Worm (Caenorhabditis elegans) whole organism, mixed stage, embryonic: ENCODE results near the gene K06A9.1.
A peak's percentile ranks its signal among the peaks of the same experiment; 100 is the strongest.

Source experiments
- M03D4.4 ChIP-seq: sonication (generic microtip); optimal IDR thresholded peaks from 2 replicates; lab custom pipeline; 2017; ENCODE audit warnings: mild to moderate bottlenecking, missing genetic modification characterization, missing compliant biosample characterization
- bed-3 ChIP-seq: fragments of 200-800 bp; sonication (Bioruptor generic); optimal IDR thresholded peaks from 3 replicates; lab custom pipeline; 2018; ENCODE audit warnings: mild to moderate bottlenecking, missing genetic modification characterization, moderate library complexity, missing compliant biosample characterization
- blmp-1 ChIP-seq: fragments of 150-350 bp; optimal IDR thresholded peaks from 2 replicates; lab custom pipeline; 2014; ENCODE audit warnings: missing biosample characterization, missing genetic modification characterization
- ceh-39 ChIP-seq: fragments of 150-350 bp; optimal IDR thresholded peaks from 2 replicates; lab custom pipeline; 2014; ENCODE audit warnings: missing biosample characterization, missing genetic modification characterization
- ceh-83 ChIP-seq: fragments of 200-800 bp; sonication (Bioruptor generic); optimal IDR thresholded peaks from 2 replicates; lab custom pipeline; 2018; ENCODE audit warnings: mild to moderate bottlenecking, missing genetic modification characterization, missing compliant biosample characterization
- ces-1 ChIP-seq: fragments of 150-350 bp; optimal IDR thresholded peaks from 2 replicates; lab custom pipeline; 2014; ENCODE audit warnings: missing biosample characterization, missing genetic modification reagents, missing genetic modification characterization
- cnd-1 ChIP-seq: fragments of 200-800 bp; sonication (Bioruptor generic); optimal IDR thresholded peaks from 2 replicates; lab custom pipeline; 2018; ENCODE audit warnings: mild to moderate bottlenecking, missing genetic modification characterization, missing compliant biosample characterization
- drap-1 ChIP-seq: fragments of 200-800 bp; sonication (Bioruptor generic); optimal IDR thresholded peaks from 3 replicates; lab custom pipeline; 2018; ENCODE audit warnings: mild to moderate bottlenecking, missing genetic modification characterization, missing compliant biosample characterization
- elt-1 ChIP-seq: sonication (generic microtip); optimal IDR thresholded peaks from 2 replicates; lab custom pipeline; 2017; ENCODE audit warnings: missing genetic modification characterization, mild to moderate bottlenecking, missing compliant biosample characterization, antibody characterized with exemption, moderate library complexity, borderline replicate concordance; ENCODE audit not compliant: insufficient read depth
- elt-3 ChIP-seq: fragments of 150-350 bp; optimal IDR thresholded peaks from 2 replicates; lab custom pipeline; 2014; ENCODE audit warnings: missing biosample characterization, missing genetic modification characterization
- flh-1 ChIP-seq: fragments of 200-800 bp; sonication (Bioruptor generic); optimal IDR thresholded peaks from 2 replicates; lab custom pipeline; 2018; ENCODE audit warnings: mild to moderate bottlenecking, missing genetic modification characterization, moderate library complexity, missing compliant biosample characterization
- ham-2 ChIP-seq: fragments of 200-800 bp; sonication (Bioruptor generic); optimal IDR thresholded peaks from 2 replicates; lab custom pipeline; 2018; ENCODE audit warnings: mild to moderate bottlenecking, missing genetic modification characterization, missing compliant biosample characterization
- hlh-1 ChIP-seq: fragments of 150-350 bp; optimal IDR thresholded peaks from 2 replicates; lab custom pipeline; 2014; ENCODE audit warnings: missing biosample characterization, missing genetic modification reagents, missing genetic modification characterization
- lin-13 ChIP-seq: fragments of 150-350 bp; optimal IDR thresholded peaks from 2 replicates; lab custom pipeline; 2014; ENCODE audit warnings: missing biosample characterization, missing genetic modification characterization
- lin-32 ChIP-seq: fragments of 200-800 bp; sonication (Bioruptor generic); optimal IDR thresholded peaks from 2 replicates; lab custom pipeline; 2018; ENCODE audit warnings: mild to moderate bottlenecking, missing genetic modification characterization, missing compliant biosample characterization
- lsy-2 ChIP-seq: fragments of 150-350 bp; optimal IDR thresholded peaks from 2 replicates; lab custom pipeline; 2014; ENCODE audit warnings: missing biosample characterization, missing genetic modification characterization
- mep-1 ChIP-seq: fragments of 150-350 bp; optimal IDR thresholded peaks from 2 replicates; lab custom pipeline; 2017; ENCODE audit warnings: missing biosample characterization, missing genetic modification reagents, missing genetic modification characterization, inconsistent platforms
- mls-2 ChIP-seq: sonication (generic microtip); optimal IDR thresholded peaks from 2 replicates; lab custom pipeline; 2016; ENCODE audit warnings: mild to moderate bottlenecking, missing genetic modification characterization, moderate library complexity, missing compliant biosample characterization
- nhr-12 ChIP-seq: fragments of 150-350 bp; optimal IDR thresholded peaks from 2 replicates; lab custom pipeline; 2014; ENCODE audit warnings: missing biosample characterization, missing genetic modification characterization
- nhr-2 ChIP-seq: fragments of 150-350 bp; optimal IDR thresholded peaks from 2 replicates; lab custom pipeline; 2014; ENCODE audit warnings: missing biosample characterization, missing genetic modification characterization
- nhr-237 ChIP-seq: fragments of 150-350 bp; optimal IDR thresholded peaks from 2 replicates; lab custom pipeline; 2014; ENCODE audit warnings: missing biosample characterization, missing genetic modification characterization
- nhr-28 ChIP-seq: fragments of 150-350 bp; optimal IDR thresholded peaks from 2 replicates; lab custom pipeline; 2014; ENCODE audit warnings: missing biosample characterization, missing genetic modification characterization
- nhr-76 ChIP-seq: sonication (generic microtip); optimal IDR thresholded peaks from 2 replicates; lab custom pipeline; 2017; ENCODE audit warnings: missing biosample characterization, missing genetic modification characterization
- snpc-4 ChIP-seq: fragments of 150-350 bp; optimal IDR thresholded peaks from 2 replicates; lab custom pipeline; 2014; ENCODE audit warnings: missing biosample characterization, missing genetic modification characterization
- sptf-1 ChIP-seq: sonication (generic microtip); optimal IDR thresholded peaks from 2 replicates; lab custom pipeline; 2017; ENCODE audit warnings: mild to moderate bottlenecking, missing genetic modification characterization, moderate library complexity, missing compliant biosample characterization
- tbx-8 ChIP-seq: fragments of 200-800 bp; sonication (Bioruptor generic); optimal IDR thresholded peaks from 2 replicates; lab custom pipeline; 2018; ENCODE audit warnings: mild to moderate bottlenecking, missing genetic modification characterization, moderate library complexity, missing compliant biosample characterization
- unc-120 ChIP-seq: sonication (generic microtip); optimal IDR thresholded peaks from 2 replicates; lab custom pipeline; 2017; ENCODE audit warnings: missing genetic modification characterization, missing compliant biosample characterization; ENCODE audit not compliant: poor library complexity, severe bottlenecking
- unc-39 ChIP-seq: fragments of 150-350 bp; optimal IDR thresholded peaks from 2 replicates; lab custom pipeline; 2014; ENCODE audit warnings: missing biosample characterization, missing genetic modification characterization
- unc-62 ChIP-seq: fragments of 150-350 bp; optimal IDR thresholded peaks from 2 replicates; lab custom pipeline; 2014; ENCODE audit warnings: missing biosample characterization, missing genetic modification reagents, missing genetic modification characterization
- zip-8 ChIP-seq: fragments of 150-350 bp; optimal IDR thresholded peaks from 2 replicates; lab custom pipeline; 2014; ENCODE audit warnings: missing biosample characterization, missing genetic modification characterization
- ztf-11 ChIP-seq: fragments of 150-350 bp; optimal IDR thresholded peaks from 2 replicates; lab custom pipeline; 2014; ENCODE audit warnings: missing biosample characterization, missing genetic modification characterization

Gene K06A9.1

ce11 chrX:1502490-1502889, 44.8 kb upstream of the K06A9.1 start, which contains the start of gene F09E10.1:
F09E10.1 (plus strand) TSS chrX:1502790.
- TF ChIP-seq nhr-12 (no peak), nhr-76 (tag; lab: Kevin White, UChicago) (no peak), ces-1 (GFP tag; lab: Kevin White, UChicago) (no peak), unc-120 (tag; lab: Kevin White, UChicago) (no peak), tbx-8 (no peak), cnd-1 (tag; lab: Kevin White, UChicago) (no peak), lin-32 (GFP tag; lab: Kevin White, UChicago) (no peak), nhr-237 (tag; lab: Kevin White, UChicago) (no peak), ham-2 (no peak), ceh-83 (no peak), mep-1 (no peak), lsy-2 (no peak)

- no peak for TF ChIP-seq lin-32 (GFP tag; lab: Kevin White, UChicago)
- no peak for TF ChIP-seq flh-1 (GFP tag; lab: Kevin White, UChicago)
- TF ChIP-seq nhr-2 (tag; lab: Kevin White, UChicago), result no peak
- TF ChIP-seq hlh-1, result no peak
- TF ChIP-seq sptf-1 (tag; lab: Kevin White, UChicago), result no peak
- no peak for TF ChIP-seq nhr-76 (tag; lab: Kevin White, UChicago)
- no peak for TF ChIP-seq nhr-28 (tag; lab: Kevin White, UChicago)
- no peak for TF ChIP-seq tbx-8
- TF ChIP-seq drap-1 (GFP tag; lab: Kevin White, UChicago), result no peak
- no peak for TF ChIP-seq lsy-2
- no peak for TF ChIP-seq unc-120 (tag; lab: Kevin White, UChicago)
- no peak for TF ChIP-seq lin-13
- no peak for TF ChIP-seq zip-8 (tag; lab: Kevin White, UChicago)
- TF ChIP-seq ceh-39, result no peak
- TF ChIP-seq mep-1, result no peak
- TF ChIP-seq unc-39, result no peak
- TF ChIP-seq, all 35 proteins: peak for 0
These were observed 44.4 kb upstream of the K06A9.1 start for ce11 chrX:1502914-1503313.

ce11 chrX:1503698-1504501, 43.4 kb upstream of the K06A9.1 start:
- no peak for TF ChIP-seq elt-1 (tag; lab: Kevin White, UChicago)
- TF ChIP-seq nhr-12, result no peak
- no peak for TF ChIP-seq mls-2 (tag; lab: Kevin White, UChicago)
- TF ChIP-seq elt-3 (tag; lab: Kevin White, UChicago), result no peak
- TF ChIP-seq unc-62 (GFP tag; lab: Kevin White, UChicago), result no peak
- no peak for TF ChIP-seq zip-8 (tag; lab: Kevin White, UChicago)
- TF ChIP-seq unc-39, result no peak
- no peak for TF ChIP-seq nhr-76 (tag; lab: Kevin White, UChicago)
- no peak for TF ChIP-seq lsy-2
- no peak for TF ChIP-seq bed-3 (GFP tag; lab: Kevin White, UChicago)
- no peak for TF ChIP-seq nhr-28 (tag; lab: Kevin White, UChicago)
- no peak for TF ChIP-seq blmp-1
- no peak for TF ChIP-seq ham-2
- no peak for TF ChIP-seq lin-32 (GFP tag; lab: Kevin White, UChicago)
- TF ChIP-seq, all 35 proteins: peak for 0

- no peak for TF ChIP-seq unc-39
- TF ChIP-seq snpc-4 (tag; lab: Kevin White, UChicago), result no peak
- TF ChIP-seq hlh-1, result peak; percentile 42
- no peak for TF ChIP-seq nhr-12
These were observed 42.7 kb upstream of the K06A9.1 start for ce11 chrX:1504529-1505080.

ce11 chrX:1512307-1512706, 35.0 kb upstream of the K06A9.1 start:
- TF ChIP-seq elt-1 (tag; lab: Kevin White, UChicago) (no peak), bed-3 (GFP tag; lab: Kevin White, UChicago) (no peak), nhr-12 (no peak), zip-8 (tag; lab: Kevin White, UChicago) (no peak), M03D4.4 (no peak), unc-62 (GFP tag; lab: Kevin White, UChicago) (no peak), lin-32 (GFP tag; lab: Kevin White, UChicago) (no peak), ztf-11 (tag; lab: Kevin White, UChicago) (no peak), mls-2 (tag; lab: Kevin White, UChicago) (no peak), nhr-2 (tag; lab: Kevin White, UChicago) (no peak), sptf-1 (tag; lab: Kevin White, UChicago) (no peak), tbx-8 (no peak), snpc-4 (tag; lab: Kevin White, UChicago) (no peak), nhr-76 (tag; lab: Kevin White, UChicago) (no peak)
